Fruit fly (Drosophila melanogaster) whole organism, adult: ENCODE measurements around the gene CG43116.

Experiments used
- CG11617 ChIP-seq: fragments of 200-800 bp; sonication (Bioruptor generic); optimal IDR thresholded peaks from 2 replicates; lab custom pipeline; 2017; ENCODE audit warnings: mild to moderate bottlenecking, missing biosample characterization, missing genetic modification reagents, missing genetic modification characterization
- CG12768 ChIP-seq: fragments of 200-800 bp; sonication (Bioruptor generic); optimal IDR thresholded peaks from 2 replicates; lab custom pipeline; 2017; ENCODE audit warnings: missing biosample characterization, missing genetic modification characterization, mild to moderate bottlenecking, moderate library complexity, missing genetic modification reagents
- CG14711 ChIP-seq: fragments of 200-800 bp; sonication (Bioruptor generic); optimal IDR thresholded peaks from 2 replicates; lab custom pipeline; 2018; ENCODE audit warnings: missing biosample characterization, mild to moderate bottlenecking, missing genetic modification characterization, moderate library complexity
- CG1620 ChIP-seq: fragments of 200-800 bp; sonication (Bioruptor generic); optimal IDR thresholded peaks from 2 replicates; lab custom pipeline; 2016; ENCODE audit warnings: missing biosample characterization, missing genetic modification characterization
- CG33017 ChIP-seq: fragments of 200-800 bp; sonication (Bioruptor generic); optimal IDR thresholded peaks from 2 replicates; lab custom pipeline; 2018; ENCODE audit warnings: missing biosample characterization, mild to moderate bottlenecking, missing genetic modification characterization, moderate library complexity
- CG5204 ChIP-seq: fragments of 200-800 bp; sonication (Bioruptor generic); optimal IDR thresholded peaks from 2 replicates; lab custom pipeline; 2016; ENCODE audit warnings: missing biosample characterization, missing genetic modification characterization
- CG7045 ChIP-seq: fragments of 200-800 bp; sonication (Bioruptor generic); optimal IDR thresholded peaks from 2 replicates; lab custom pipeline; 2017; ENCODE audit warnings: missing biosample characterization, mild to moderate bottlenecking, missing genetic modification characterization
- CG7101 ChIP-seq: fragments of 200-800 bp; sonication (Bioruptor generic); optimal IDR thresholded peaks from 2 replicates; lab custom pipeline; 2018; ENCODE audit warnings: missing biosample characterization, mild to moderate bottlenecking, missing genetic modification characterization, moderate library complexity
- Clk ChIP-seq: fragments of 200-800 bp; sonication (Bioruptor generic); optimal IDR thresholded peaks from 2 replicates; lab custom pipeline; 2017; ENCODE audit warnings: missing biosample characterization, missing genetic modification characterization
- Crg-1 ChIP-seq: fragments of 200-800 bp; sonication (Bioruptor generic); optimal IDR thresholded peaks from 2 replicates; lab custom pipeline; 2016; ENCODE audit warnings: missing biosample characterization, missing genetic modification characterization
- Hr96 ChIP-seq: fragments of 200-800 bp; sonication (Bioruptor generic); optimal IDR thresholded peaks from 2 replicates; lab custom pipeline; 2016; ENCODE audit warnings: missing biosample characterization, missing genetic modification characterization
- Mnt ChIP-seq: fragments of 200-800 bp; sonication (Bioruptor generic); optimal IDR thresholded peaks from 2 replicates; lab custom pipeline; 2016; ENCODE audit warnings: missing biosample characterization, mild to moderate bottlenecking, missing genetic modification characterization
- bab1 ChIP-seq: fragments of 200-800 bp; sonication (Bioruptor generic); optimal IDR thresholded peaks from 3 replicates; lab custom pipeline; 2019; ENCODE audit warnings: missing biosample characterization, mild to moderate bottlenecking, missing genetic modification characterization, moderate library complexity
- cic ChIP-seq: fragments of 200-800 bp; sonication (Bioruptor generic); optimal IDR thresholded peaks from 2 replicates; lab custom pipeline; 2017; ENCODE audit warnings: missing biosample characterization, mild to moderate bottlenecking, missing genetic modification characterization, moderate library complexity
- cnc ChIP-seq, 2 experiments: fragments of >200 bp; optimal IDR thresholded peaks; 2 replicates each; lab custom pipeline; 2017
- kay ChIP-seq: fragments of 200-800 bp; sonication (Bioruptor generic); peaks from one replicate; lab custom pipeline; 2016; ENCODE audit warnings: missing biosample characterization, missing genetic modification characterization, borderline replicate concordance
- ovo ChIP-seq: fragments of 200-800 bp; sonication (Bioruptor generic); optimal IDR thresholded peaks from 2 replicates; lab custom pipeline; 2016; ENCODE audit warnings: missing biosample characterization, missing genetic modification characterization
- pad ChIP-seq: fragments of 200-800 bp; sonication (Bioruptor generic); optimal IDR thresholded peaks from 3 replicates; lab custom pipeline; 2017; ENCODE audit warnings: missing biosample characterization, missing genetic modification characterization, mild to moderate bottlenecking, moderate library complexity, missing genetic modification reagents
- tj ChIP-seq: fragments of 200-800 bp; sonication (Bioruptor generic); optimal IDR thresholded peaks from 3 replicates; lab custom pipeline; 2017; ENCODE audit warnings: missing biosample characterization, mild to moderate bottlenecking, missing genetic modification characterization, moderate library complexity
- toe ChIP-seq: fragments of 200-800 bp; sonication (Bioruptor generic); optimal IDR thresholded peaks from 2 replicates; lab custom pipeline; 2016; ENCODE audit warnings: missing biosample characterization, missing genetic modification characterization

Gene CG43116

dm6 chr3R:25982734-25983133 is 14.1 kb downstream of the CG43116 start, which contains the start of gene Nf1:
TSS of gene Nf1 (plus strand) at chr3R:25983013.
- TF ChIP-seq cnc (optimal IDR thresholded peaks at IDR 0.05; lab: Kevin White, UChicago) (no peak), CG14711 (tag; lab: Kevin White, UChicago) (no peak), Mnt (GFP tag; lab: Kevin White, UChicago) (no peak), CG7101 (tag; lab: Kevin White, UChicago) (no peak), pad (GFP tag; lab: Kevin White, UChicago) (no peak), tj (GFP tag; lab: Kevin White, UChicago) (no peak), bab1 (GFP tag; lab: Kevin White, UChicago) (no peak)

- TF ChIP-seq cnc (optimal IDR thresholded peaks at IDR 0.05; lab: Kevin White, UChicago), result no peak
- no peak for TF ChIP-seq ovo
- no peak for TF ChIP-seq Hr96 (GFP tag; lab: Kevin White, UChicago)
- TF ChIP-seq kay (GFP tag; lab: Kevin White, UChicago), result no peak
Measured at dm6 chr3R:25969780-25970179, 27.0 kb downstream of the CG43116 start, which contains the start of gene fid. TSS of gene fid (plus strand) at chr3R:25970080.

- peak; percentile 34 for TF ChIP-seq cic (GFP tag; lab: Kevin White, UChicago)
- TF ChIP-seq Mnt (GFP tag; lab: Kevin White, UChicago), result no peak
Measured at dm6 chr3R:25968915-25969314, 27.9 kb downstream of the CG43116 start.

- TF ChIP-seq Hr96 (GFP tag; lab: Kevin White, UChicago) (no peak), tj (GFP tag; lab: Kevin White, UChicago) (no peak), CG1620 (no peak), ovo (no peak), CG14711 (tag; lab: Kevin White, UChicago) (no peak), CG11617 (GFP tag; lab: Kevin White, UChicago) (no peak), Crg-1 (GFP tag; lab: Kevin White, UChicago) (no peak), cnc (optimal IDR thresholded peaks at IDR 0.05; lab: Kevin White, UChicago) (no peak), CG12768 (GFP tag; lab: Kevin White, UChicago) (no peak), Clk (no peak), toe (GFP tag; lab: Kevin White, UChicago) (no peak), kay (GFP tag; lab: Kevin White, UChicago) (no peak), bab1 (GFP tag; lab: Kevin White, UChicago) (no peak)
Measured at dm6 chr3R:25968486-25968885, 28.3 kb downstream of the CG43116 start.

dm6 chr3R:25966944-25967343 is 29.9 kb downstream of the CG43116 start:
- TF ChIP-seq toe (GFP tag; lab: Kevin White, UChicago), result no peak
- TF ChIP-seq pad (GFP tag; lab: Kevin White, UChicago), result no peak
- no peak for TF ChIP-seq CG12768 (GFP tag; lab: Kevin White, UChicago)
- TF ChIP-seq bab1 (GFP tag; lab: Kevin White, UChicago), result no peak
- TF ChIP-seq cic (GFP tag; lab: Kevin White, UChicago), result no peak
- TF ChIP-seq tj (GFP tag; lab: Kevin White, UChicago), result no peak
- TF ChIP-seq Mnt (GFP tag; lab: Kevin White, UChicago), result no peak
- TF ChIP-seq cnc (optimal IDR thresholded peaks at IDR 0.05; lab: Kevin White, UChicago), result no peak
- no peak for TF ChIP-seq CG5204 (GFP tag; lab: Kevin White, UChicago)

- TF ChIP-seq CG14711 (tag; lab: Kevin White, UChicago) (no peak), tj (GFP tag; lab: Kevin White, UChicago) (no peak), kay (GFP tag; lab: Kevin White, UChicago) (no peak), CG7101 (tag; lab: Kevin White, UChicago) (no peak)
Measured at dm6 chr3R:25961694-25962093, 35.1 kb downstream of the CG43116 start, which contains the start of gene boss. TSS of gene boss (plus strand) at chr3R:25961994.

- TF ChIP-seq tj (GFP tag; lab: Kevin White, UChicago), result no peak
- no peak for TF ChIP-seq CG11617 (GFP tag; lab: Kevin White, UChicago)
- TF ChIP-seq CG7045 (GFP tag; lab: Kevin White, UChicago), result no peak
- TF ChIP-seq CG7101 (tag; lab: Kevin White, UChicago), result no peak
- TF ChIP-seq ovo, result no peak
- no peak for TF ChIP-seq CG5204 (GFP tag; lab: Kevin White, UChicago)
- peak; percentile 20 for TF ChIP-seq kay (GFP tag; lab: Kevin White, UChicago)
- TF ChIP-seq pad (GFP tag; lab: Kevin White, UChicago), result no peak
Measured at dm6 chr3R:25958979-25959378, 37.8 kb downstream of the CG43116 start, which contains the start of gene CG14540. TSS of gene CG14540 (plus strand) at chr3R:25959279.

- TF ChIP-seq toe (GFP tag; lab: Kevin White, UChicago) (no peak), CG14711 (tag; lab: Kevin White, UChicago) (no peak), Mnt (GFP tag; lab: Kevin White, UChicago) (no peak), bab1 (GFP tag; lab: Kevin White, UChicago) (no peak), CG1620 (no peak), CG11617 (GFP tag; lab: Kevin White, UChicago) (no peak), CG7045 (GFP tag; lab: Kevin White, UChicago) (no peak), CG12768 (GFP tag; lab: Kevin White, UChicago) (no peak), Clk (no peak), pad (GFP tag; lab: Kevin White, UChicago) (no peak), CG7101 (tag; lab: Kevin White, UChicago) (no peak), cnc (optimal IDR thresholded peaks at IDR 0.05; lab: Kevin White, UChicago) (no peak), cic (GFP tag; lab: Kevin White, UChicago) (no peak), CG33017 (no peak), Hr96 (GFP tag; lab: Kevin White, UChicago) (no peak), CG5204 (GFP tag; lab: Kevin White, UChicago) (no peak)
Measured at dm6 chr3R:25956092-25956491, 40.7 kb downstream of the CG43116 start, which contains the start of gene CCAP-R. TSS of gene CCAP-R (minus strand) at chr3R:25956270.
